Worm (Caenorhabditis elegans) whole organism, L3 larva: ENCODE data around the gene T01E8.8.

ENCODE experiments used
- aly-2 ChIP-seq: fragments of 150-350 bp; optimal IDR thresholded peaks from 2 replicates; lab custom pipeline; 2014; ENCODE audit warnings: missing biosample characterization, missing genetic modification characterization
- egl-5 ChIP-seq: fragments of 150-350 bp; optimal IDR thresholded peaks from 2 replicates; lab custom pipeline; 2017; ENCODE audit warnings: missing biosample characterization, missing genetic modification reagents, missing genetic modification characterization, inconsistent platforms
- elt-2 ChIP-seq: sonication (generic microtip); optimal IDR thresholded peaks from 2 replicates; lab custom pipeline; 2016; ENCODE audit warnings: missing genetic modification reagents, mild to moderate bottlenecking, missing genetic modification characterization, missing compliant biosample characterization
- elt-3 ChIP-seq, 3 experiments: fragments of 150-350 bp in 1 of 3; sonication (generic microtip) in 2 of 3; optimal IDR thresholded peaks; 2 replicates in 2 of 3; 4 replicates in 1 of 3; lab custom pipeline; 2014 to 2017; ENCODE audit warnings: missing biosample characterization in 3 of 3, missing genetic modification characterization in 3 of 3
- eor-1 ChIP-seq, 2 experiments: fragments of 150-350 bp; optimal IDR thresholded peaks; 2 replicates each; lab custom pipeline; 2014 to 2018; ENCODE audit warnings: missing biosample characterization in 2 of 2, missing genetic modification characterization in 2 of 2
- fkh-10 ChIP-seq: sonication (generic microtip); optimal IDR thresholded peaks from 2 replicates; lab custom pipeline; 2017; ENCODE audit warnings: missing biosample characterization, missing genetic modification reagents, missing genetic modification characterization
- fkh-2 ChIP-seq: fragments of 150-350 bp; optimal IDR thresholded peaks from 2 replicates; lab custom pipeline; 2014; ENCODE audit warnings: missing biosample characterization, missing genetic modification reagents, missing genetic modification characterization
- fos-1 ChIP-seq: fragments of 150-350 bp; optimal IDR thresholded peaks from 2 replicates; lab custom pipeline; 2014; ENCODE audit warnings: missing biosample characterization, missing genetic modification characterization
- hmg-11 ChIP-seq: sonication (generic microtip); optimal IDR thresholded peaks from 2 replicates; lab custom pipeline; 2016; ENCODE audit warnings: missing genetic modification characterization, missing compliant biosample characterization
- jun-1 ChIP-seq: fragments of 150-350 bp; optimal IDR thresholded peaks from 2 replicates; lab custom pipeline; 2014; ENCODE audit warnings: missing biosample characterization, missing genetic modification reagents, missing genetic modification characterization
- lin-15B ChIP-seq: fragments of 150-350 bp; optimal IDR thresholded peaks from 2 replicates; lab custom pipeline; 2014; ENCODE audit warnings: missing biosample characterization, missing genetic modification characterization
- lsy-12 ChIP-seq: sonication (generic microtip); optimal IDR thresholded peaks from 2 replicates; lab custom pipeline; 2016; ENCODE audit warnings: mild to moderate bottlenecking, missing genetic modification characterization, missing compliant biosample characterization
- nhr-11 ChIP-seq: fragments of 150-350 bp; optimal IDR thresholded peaks from 2 replicates; lab custom pipeline; 2014; ENCODE audit warnings: missing biosample characterization, missing genetic modification characterization
- nhr-23 ChIP-seq: fragments of 150-350 bp; optimal IDR thresholded peaks from 2 replicates; lab custom pipeline; 2014; ENCODE audit warnings: missing biosample characterization, missing genetic modification reagents, missing genetic modification characterization
- nhr-237 ChIP-seq: fragments of 150-350 bp; optimal IDR thresholded peaks from 2 replicates; lab custom pipeline; 2014; ENCODE audit warnings: missing biosample characterization, missing genetic modification characterization
- nhr-25 ChIP-seq: sonication (generic microtip); optimal IDR thresholded peaks from 2 replicates; lab custom pipeline; 2017; ENCODE audit warnings: missing biosample characterization, missing genetic modification characterization
- nhr-67 ChIP-seq: fragments of 150-350 bp; optimal IDR thresholded peaks from 2 replicates; lab custom pipeline; 2014; ENCODE audit warnings: missing biosample characterization, missing genetic modification characterization
- nhr-76 ChIP-seq: fragments of 150-350 bp; sonication (generic microtip); optimal IDR thresholded peaks from 5 replicates; lab custom pipeline; 2014; ENCODE audit warnings: missing biosample characterization, missing genetic modification characterization
- nhr-77 ChIP-seq: fragments of 150-350 bp; optimal IDR thresholded peaks from 2 replicates; lab custom pipeline; 2014; ENCODE audit warnings: missing biosample characterization, missing genetic modification characterization
- pha-4 ChIP-seq: fragments of 150-350 bp; optimal IDR thresholded peaks from 2 replicates; lab custom pipeline; 2014; ENCODE audit warnings: missing biosample characterization, missing genetic modification reagents, missing genetic modification characterization
- pqm-1 ChIP-seq: fragments of 150-350 bp; optimal IDR thresholded peaks from 2 replicates; lab custom pipeline; 2017; ENCODE audit warnings: missing biosample characterization, missing genetic modification characterization, inconsistent platforms
- sea-2 ChIP-seq: fragments of 150-350 bp; sonication (generic microtip); optimal IDR thresholded peaks from 4 replicates; lab custom pipeline; 2014; ENCODE audit warnings: missing biosample characterization, missing genetic modification reagents, missing genetic modification characterization
- skn-1 ChIP-seq: fragments of 150-350 bp; optimal IDR thresholded peaks from 2 replicates; lab custom pipeline; 2014; ENCODE audit warnings: missing biosample characterization, missing genetic modification characterization
- snpc-4 ChIP-seq: fragments of 150-350 bp; optimal IDR thresholded peaks from 2 replicates; lab custom pipeline; 2014; ENCODE audit warnings: missing biosample characterization, missing genetic modification characterization
- tbx-2 ChIP-seq: sonication (generic microtip); optimal IDR thresholded peaks from 2 replicates; lab custom pipeline; 2016; ENCODE audit warnings: mild to moderate bottlenecking, missing genetic modification characterization, missing compliant biosample characterization
- unc-39 ChIP-seq: sonication (generic microtip); optimal IDR thresholded peaks from 4 replicates; lab custom pipeline; 2017; ENCODE audit warnings: missing biosample characterization, missing genetic modification characterization
- zag-1 ChIP-seq: fragments of 150-350 bp; optimal IDR thresholded peaks from 2 replicates; lab custom pipeline; 2014; ENCODE audit warnings: missing biosample characterization, missing genetic modification characterization
- ztf-11 ChIP-seq: fragments of 150-350 bp; optimal IDR thresholded peaks from 2 replicates; lab custom pipeline; 2014; ENCODE audit warnings: missing biosample characterization, missing genetic modification characterization

T01E8.8 gene

ce11 chrII:10271093-10271492 is 40.0 kb downstream of the T01E8.8 start, which contains the start of gene F54B3.4:
Gene F54B3.4 (minus strand): TSS chrII:10271193.
- TF ChIP-seq egl-5 (tag; lab: Kevin White, UChicago) (no peak), nhr-76 (no peak), elt-3 (tag; optimal IDR thresholded peaks at IDR 0.05; lab: Kevin White, UChicago) (no peak), snpc-4 (tag; lab: Kevin White, UChicago) (no peak), lin-15B (tag; lab: Kevin White, UChicago) (no peak), fos-1 (no peak), lsy-12 (no peak), pqm-1 (no peak), aly-2 (tag; lab: Kevin White, UChicago) (no peak), fkh-2 (tag; lab: Kevin White, UChicago) (no peak), zag-1 (no peak), nhr-67 (no peak), nhr-11 (no peak), unc-39 (tag; lab: Kevin White, UChicago) (no peak), nhr-25 (tag; lab: Kevin White, UChicago) (no peak), tbx-2 (no peak), hmg-11 (tag; lab: Kevin White, UChicago) (no peak), eor-1 (tag; optimal IDR thresholded peaks at IDR 0.05; lab: Kevin White, UChicago) (no peak), elt-2 (no peak), sea-2 (no peak)

ce11 chrII:10279561-10279960 is 48.5 kb downstream of the T01E8.8 start, which contains the start of gene ZK971.1:
Gene ZK971.1 (minus strand): TSS chrII:10279661.
- TF ChIP-seq nhr-237 (tag; lab: Kevin White, UChicago) (no peak), nhr-77 (tag; lab: Kevin White, UChicago) (no peak), jun-1 (tag; lab: Kevin White, UChicago) (no peak), zag-1 (no peak), skn-1 (tag; lab: Kevin White, UChicago) (no peak), fkh-2 (tag; lab: Kevin White, UChicago) (no peak), nhr-23 (tag; lab: Kevin White, UChicago) (no peak), fkh-10 (GFP tag; lab: Kevin White, UChicago) (no peak), ztf-11 (tag; lab: Kevin White, UChicago) (no peak)

ce11 chrII:10281674-10282073 is 50.6 kb downstream of the T01E8.8 start:
- TF ChIP-seq pqm-1 (peak; percentile 82), elt-2 (peak; percentile 75), lin-15B (tag; lab: Kevin White, UChicago) (no peak)

ce11 chrII:10283145-10283544 is 52.1 kb downstream of the T01E8.8 start:
- no peak for TF ChIP-seq pqm-1

ce11 chrII:10284991-10285390 is 53.9 kb downstream of the T01E8.8 start:
- TF ChIP-seq pha-4: no peak
